Fruit fly (Drosophila melanogaster) whole organism, pupa: ENCODE results near the gene PIG-T.

ENCODE experiments used
- CG14655 ChIP-seq: fragments of 200-800 bp; sonication (Bioruptor generic); optimal IDR thresholded peaks from 3 replicates; lab custom pipeline; 2017; ENCODE audit warnings: mild to moderate bottlenecking, missing biosample characterization, missing genetic modification reagents, missing genetic modification characterization
- Ets98B ChIP-seq: fragments of 200-800 bp; sonication (Bioruptor generic); IDR thresholded peaks from 2 replicates; pipeline ENCODE4 v1.3.6; 2022; ENCODE audit warnings: missing biosample characterization, missing genetic modification characterization
- Snoo ChIP-seq: fragments of 200-800 bp; sonication (Bioruptor generic); optimal IDR thresholded peaks from 3 replicates; lab custom pipeline; 2017; ENCODE audit warnings: missing biosample characterization, mild to moderate bottlenecking, missing genetic modification characterization, inconsistent platforms

DNA sequence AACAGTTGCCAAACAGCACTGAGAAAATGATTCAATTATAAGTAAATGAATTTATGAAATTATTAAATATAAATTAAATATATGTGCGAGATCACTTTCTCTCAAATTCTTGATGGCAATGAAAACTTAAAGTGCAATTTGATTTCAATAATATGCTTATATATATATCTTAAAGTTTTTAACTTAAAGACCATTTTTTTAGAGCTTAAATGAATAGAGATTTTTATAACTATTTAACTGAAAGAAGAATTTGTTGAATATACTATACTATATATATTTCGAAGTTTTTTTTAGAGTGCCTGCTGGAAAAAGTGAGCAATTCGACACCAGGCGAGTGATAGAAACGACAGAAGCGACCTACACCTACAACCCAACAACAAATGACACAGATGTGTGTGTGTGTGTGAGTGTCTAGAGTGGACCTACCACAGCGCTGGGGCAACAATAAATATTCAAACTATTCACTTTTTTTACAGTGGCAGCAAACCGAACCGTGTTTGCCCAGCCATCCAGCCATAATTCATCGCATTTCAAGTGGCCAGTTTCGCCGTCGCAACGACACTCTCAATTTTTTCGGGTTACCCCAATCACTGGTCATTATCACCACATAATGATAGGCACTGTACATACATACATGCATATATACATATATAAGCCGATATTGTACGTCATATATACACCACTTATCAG is 38.0 kb upstream of the PIG-T start:
- TF ChIP-seq CG14655 (no peak), Ets98B (no peak), Snoo (tag; lab: Kevin White, UChicago) (no peak)
